Worm (Caenorhabditis elegans) whole organism, young adult: ENCODE measurements around the gene C01B9.1.

Experiments
- F22D6.2 ChIP-seq: sonication (generic microtip); optimal IDR thresholded peaks from 2 replicates; lab custom pipeline; 2016; ENCODE audit warnings: mild to moderate bottlenecking, missing genetic modification characterization, missing compliant biosample characterization
- Y53G8AR.9 ChIP-seq: fragments of 200-800 bp; sonication (Bioruptor generic); conservative IDR thresholded peaks from 2 replicates; pipeline ENCODE4 v1.3.6; 2022; ENCODE audit warnings: missing genetic modification reagents, missing genetic modification characterization, missing compliant biosample characterization
- Y79H2A.3 ChIP-seq: fragments of 200-800 bp; sonication (Bioruptor generic); conservative IDR thresholded peaks from 2 replicates; pipeline ENCODE4 v1.3.6; 2022; ENCODE audit warnings: missing genetic modification reagents, missing genetic modification characterization, missing compliant biosample characterization
- efl-1 ChIP-seq: fragments of 150-350 bp; optimal IDR thresholded peaks from 2 replicates; lab custom pipeline; 2014; ENCODE audit warnings: missing biosample characterization, missing genetic modification reagents, missing genetic modification characterization
- lin-54 ChIP-seq: fragments of 200-800 bp; sonication (Bioruptor generic); optimal IDR thresholded peaks from 2 replicates; lab custom pipeline; 2018; ENCODE audit warnings: mild to moderate bottlenecking, missing genetic modification characterization, missing compliant biosample characterization
- lir-1 ChIP-seq: fragments of 200-800 bp; sonication (Bioruptor generic); conservative IDR thresholded peaks from 2 replicates; pipeline ENCODE4 v1.3.6; 2022; ENCODE audit warnings: missing genetic modification reagents, missing genetic modification characterization, missing compliant biosample characterization
- madf-3 ChIP-seq: fragments of 200-800 bp; sonication (Bioruptor generic); IDR thresholded peaks from 2 replicates; pipeline ENCODE4 v1.3.6; 2022; ENCODE audit warnings: missing genetic modification reagents, missing genetic modification characterization, missing compliant biosample characterization
- sea-2 ChIP-seq: fragments of 200-800 bp; sonication (Bioruptor generic); IDR thresholded peaks from 2 replicates; pipeline ENCODE4 v1.3.6; 2022; ENCODE audit warnings: missing genetic modification characterization, missing compliant biosample characterization
- snpc-3.4 ChIP-seq: sonication (generic microtip); optimal IDR thresholded peaks from 2 replicates; lab custom pipeline; 2017; ENCODE audit warnings: missing genetic modification characterization, mild to moderate bottlenecking, missing compliant biosample characterization, antibody characterized with exemption, moderate library complexity, missing genotype, missing genetic modification reagents
- snpc-4 ChIP-seq, 5 experiments: fragments of 150-350 bp in 1 of 5; sonication (generic microtip) in 4 of 5; optimal IDR thresholded peaks; 2 replicates each; lab custom pipeline; 2014 to 2018; ENCODE audit warnings: missing genetic modification characterization in 5 of 5, missing biosample characterization in 3 of 5, antibody characterized with exemption in 2 of 5, mild to moderate bottlenecking in 2 of 5, missing compliant biosample characterization in 2 of 5, missing genotype in 2 of 5, moderate library complexity in 2 of 5, missing genetic modification reagents in 1 of 5

ce11 chrII:13736089-13736488, 35.3 kb upstream of the C01B9.1 start, which contains the start of gene R06B9.5:
- TF ChIP-seq Y79H2A.3 (GFP tag; lab: Robert Waterston, UW) (no peak), lin-54 (no peak), madf-3 (GFP tag; lab: Robert Waterston, UW) (no peak), efl-1 (peak; percentile 3), sea-2 (GFP tag; lab: Robert Waterston, UW) (no peak), lir-1 (GFP tag; lab: Robert Waterston, UW) (no peak), F22D6.2 (tag; lab: Kevin White, UChicago) (no peak), snpc-4 (GFP tag; optimal IDR thresholded peaks at IDR 0.05; lab: Kevin White, UChicago) (no peak), snpc-4 (tag; optimal IDR thresholded peaks at IDR 0.05; lab: Kevin White, UChicago) (no peak), Y53G8AR.9 (GFP tag; lab: Robert Waterston, UW) (no peak), snpc-3.4 (tag; lab: Kevin White, UChicago) (no peak)
